Worm (Caenorhabditis elegans): ENCODE measurements around the gene lido-7.

lido-7 gene

ce11 chrII:2973940-2974402, 14.1 kb upstream of the lido-7 start (continued):
- TF ChIP-seq unc-130 (tag; optimal IDR thresholded peaks at IDR 0.05) (peak; percentile 71), nhr-47 (tag; optimal IDR thresholded peaks at IDR 0.05) (peak; percentile 98), blmp-1 (tag; optimal IDR thresholded peaks at IDR 0.05) (peak; percentile 93), hlh-17 (GFP tag; optimal IDR thresholded peaks at IDR 0.05; ENCODE audit: borderline replicate concordance) (peak; percentile 81), hlh-4 (tag; optimal IDR thresholded peaks at IDR 0.05) (no peak), lin-15B (tag; optimal IDR thresholded peaks at IDR 0.05) (no peak), tbx-2 (tag; optimal IDR thresholded peaks at IDR 0.05) (peak; percentile 98), unc-86 (tag; optimal IDR thresholded peaks at IDR 0.05) (peak; percentile 98), F16B12.6 (tag; optimal IDR thresholded peaks at IDR 0.05) (peak; percentile 38), lin-13 (GFP tag; optimal IDR thresholded peaks at IDR 0.05) (peak; percentile 94), hpl-2 (GFP tag; optimal IDR thresholded peaks at IDR 0.05) (peak; percentile 88), Y116A8C.19 (tag; optimal IDR thresholded peaks at IDR 0.05; ENCODE audit: borderline replicate concordance) (no peak), sup-37 (GFP tag; optimal IDR thresholded peaks at IDR 0.05) (peak; percentile 93), nhr-71 (tag; optimal IDR thresholded peaks at IDR 0.05) (peak; percentile 99), pqm-1 (tag; optimal IDR thresholded peaks at IDR 0.05) (no peak), elt-3 (tag; optimal IDR thresholded peaks at IDR 0.05) (peak in 3 of 6 experiments; percentile 73 to 95 (median 93)), nhr-19 (GFP tag; conservative IDR thresholded peaks at IDR 0.05) (peak; percentile 98), unc-30 (tag; optimal IDR thresholded peaks at IDR 0.05) (no peak), elt-2 (tag; optimal IDR thresholded peaks at IDR 0.05) (peak; percentile 93), aly-2 (tag; optimal IDR thresholded peaks at IDR 0.05) (no peak), lsy-2 (tag; optimal IDR thresholded peaks at IDR 0.05) (peak; percentile 91 to 92), fos-1 (tag; optimal IDR thresholded peaks at IDR 0.05) (peak; percentile 90), ceh-88 (GFP tag; IDR thresholded peaks at IDR 0.05) (peak; percentile 96), ets-5 (GFP tag; IDR thresholded peaks at IDR 0.05) (peak; percentile 87; the same call in 1 of the 2 replicates), unc-98 (GFP tag; IDR thresholded peaks at IDR 0.05) (peak; percentile 79; the same call in 1 of the 2 replicates), efl-3 (GFP tag; optimal IDR thresholded peaks at IDR 0.05) (peak; percentile 85), pax-3 (tag; optimal IDR thresholded peaks at IDR 0.05) (peak; percentile 95), snpc-4 (tag; optimal IDR thresholded peaks at IDR 0.05) (peak; percentile 84), ces-1 (GFP tag; optimal IDR thresholded peaks at IDR 0.05) (no peak), vab-15 (tag; optimal IDR thresholded peaks at IDR 0.05) (peak; percentile 54), nhr-90 (tag; optimal IDR thresholded peaks at IDR 0.05; ENCODE audit: poor library complexity) (peak; percentile 96), fkh-8 (tag; optimal IDR thresholded peaks at IDR 0.05) (peak; percentile 97)

- TF ChIP-seq pqm-1 (tag; optimal IDR thresholded peaks at IDR 0.05) = peak; percentile 14
- TF ChIP-seq skn-1 (tag; optimal IDR thresholded peaks at IDR 0.05) = peak; percentile 30
- peak; percentile 48 for TF ChIP-seq lin-14 (GFP tag; optimal IDR thresholded peaks at IDR 0.05)
- peak; percentile 87 for TF ChIP-seq nhr-85 (tag)
- TF ChIP-seq snu-23 (GFP tag; optimal IDR thresholded peaks at IDR 0.05) = peak; percentile 43
- TF ChIP-seq nhr-20 (tag; optimal IDR thresholded peaks at IDR 0.05) = peak; percentile 14
- peak; percentile 51 for TF ChIP-seq tlp-1 (tag; optimal IDR thresholded peaks at IDR 0.05)
- no peak for TF ChIP-seq sox-4 (tag; optimal IDR thresholded peaks at IDR 0.05)
- TF ChIP-seq nhr-11 (tag; optimal IDR thresholded peaks at IDR 0.05) = no peak
- TF ChIP-seq efl-1 (optimal IDR thresholded peaks at IDR 0.05) = peak in 1 of 2 experiments; percentile 8
- TF ChIP-seq efl-1 (GFP tag; optimal IDR thresholded peaks at IDR 0.05 in 1 of 2) = peak in 1 of 2 experiments; percentile 1
- TF ChIP-seq pag-3 (tag; optimal IDR thresholded peaks at IDR 0.05; ENCODE audit: borderline replicate concordance, insufficient read depth) = no peak
- TF ChIP-seq nhr-237 (tag; optimal IDR thresholded peaks at IDR 0.05) = no peak
- TF ChIP-seq lsy-2 (tag; optimal IDR thresholded peaks at IDR 0.05) = peak in 1 of 2 experiments; percentile 16
- TF ChIP-seq mdl-1 (tag; optimal IDR thresholded peaks at IDR 0.05) = peak in 1 of 2 experiments; percentile 23
- TF ChIP-seq lin-35 (GFP tag; optimal IDR thresholded peaks at IDR 0.05) = peak in 1 of 2 experiments; percentile 38
- no peak for TF ChIP-seq ceh-63 (GFP tag; optimal IDR thresholded peaks at IDR 0.05)
- peak; percentile 91 for TF ChIP-seq elt-2 (tag; optimal IDR thresholded peaks at IDR 0.05)
- TF ChIP-seq pax-3 (tag; optimal IDR thresholded peaks at IDR 0.05) = no peak
- TF ChIP-seq grh-1 (GFP tag; IDR thresholded peaks at IDR 0.05) = peak; percentile 83
- peak; percentile 49 for TF ChIP-seq blmp-1 (tag; optimal IDR thresholded peaks at IDR 0.05)
- no peak for TF ChIP-seq ama-1 (optimal IDR thresholded peaks at IDR 0.05)
- TF ChIP-seq ces-1 (GFP tag; optimal IDR thresholded peaks at IDR 0.05) = no peak
- peak in 2 of 6 experiments; percentile 25 to 42 for TF ChIP-seq elt-3 (tag; optimal IDR thresholded peaks at IDR 0.05)
- TF ChIP-seq mep-1 (tag; optimal IDR thresholded peaks at IDR 0.05) = peak; percentile 14
Observed at ce11 chrII:2975561-2976230, 12.4 kb upstream of the lido-7 start.

All from whole organism, L1 larva.